Fruit fly (Drosophila melanogaster) whole organism, wandering third instar larva: ENCODE data around the gene RfC38.

Source experiments
- CG9705 ChIP-seq: fragments of 200-800 bp; sonication (Bioruptor generic); optimal IDR thresholded peaks from 2 replicates; lab custom pipeline; 2018; ENCODE audit warnings: missing biosample characterization, mild to moderate bottlenecking, missing genetic modification characterization
- Myc ChIP-seq: fragments of >200 bp; optimal IDR thresholded peaks from 2 replicates; lab custom pipeline; 2017
- OdsH ChIP-seq: fragments of 200-800 bp; sonication (Bioruptor generic); optimal IDR thresholded peaks from 2 replicates; lab custom pipeline; 2016; ENCODE audit warnings: missing biosample characterization, mild to moderate bottlenecking, missing genetic modification characterization
- Rel ChIP-seq, 2 experiments: fragments of 200-800 bp; sonication (Bioruptor generic) in 1 of 2; optimal IDR thresholded peaks; 2 replicates in 1 of 2; 3 replicates in 1 of 2; lab custom pipeline; 2016 to 2019; ENCODE audit warnings: mild to moderate bottlenecking in 2 of 2, missing biosample characterization in 2 of 2, missing genetic modification characterization in 2 of 2, moderate library complexity in 1 of 2
- br ChIP-seq: fragments of 200-800 bp; sonication (Bioruptor generic); optimal IDR thresholded peaks from 2 replicates; lab custom pipeline; 2016; ENCODE audit warnings: missing biosample characterization, missing genetic modification characterization
- brk ChIP-seq: fragments of 200-800 bp; sonication (Bioruptor generic); optimal IDR thresholded peaks from 2 replicates; lab custom pipeline; 2016; ENCODE audit warnings: missing biosample characterization, mild to moderate bottlenecking, missing genetic modification characterization
- h ChIP-seq: fragments of 200-800 bp; sonication (Bioruptor generic); optimal IDR thresholded peaks from 3 replicates; lab custom pipeline; 2016; ENCODE audit warnings: missing biosample characterization, mild to moderate bottlenecking, missing genetic modification characterization
- psq ChIP-seq: fragments of 200-800 bp; sonication (Bioruptor generic); optimal IDR thresholded peaks from 3 replicates; lab custom pipeline; 2017; ENCODE audit warnings: missing biosample characterization, mild to moderate bottlenecking, missing genetic modification characterization, moderate library complexity
- rgr ChIP-seq: fragments of 200-800 bp; sonication (Bioruptor generic); optimal IDR thresholded peaks from 3 replicates; lab custom pipeline; 2016; ENCODE audit warnings: missing biosample characterization, mild to moderate bottlenecking, missing genetic modification characterization
- tai ChIP-seq: sonication (Bioruptor generic); optimal IDR thresholded peaks from 2 replicates; lab custom pipeline; 2016; ENCODE audit warnings: missing biosample characterization, missing genetic modification characterization
- woc ChIP-seq: sonication (Bioruptor generic); optimal IDR thresholded peaks from 2 replicates; lab custom pipeline; 2016; ENCODE audit warnings: missing biosample characterization, mild to moderate bottlenecking, missing genetic modification characterization

DNA sequence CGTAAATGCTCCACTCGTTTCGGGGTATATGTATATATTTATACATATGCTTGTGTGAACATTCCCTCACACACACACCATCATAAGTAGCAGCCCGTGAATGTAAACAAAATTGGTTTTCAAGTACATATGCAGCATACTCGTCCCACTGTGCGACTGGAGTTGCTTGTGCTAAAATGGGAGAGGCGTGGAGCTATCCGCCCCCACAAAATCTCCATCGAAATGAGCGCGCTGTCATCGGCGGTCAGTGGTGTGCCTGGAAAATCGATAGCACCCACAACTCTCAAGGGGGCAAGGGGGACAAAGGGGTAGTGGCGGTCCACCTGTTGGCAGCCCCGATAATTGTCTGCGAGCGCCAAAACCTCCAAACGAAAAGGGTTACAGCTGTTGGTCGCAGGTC lies 37.6 kb upstream of the RfC38 start:
- TF ChIP-seq br (GFP tag; lab: Kevin White, UChicago) = no peak
- no peak for TF ChIP-seq tai (GFP tag; lab: Kevin White, UChicago)
- no peak for TF ChIP-seq h (GFP tag; lab: Kevin White, UChicago)
- no peak for TF ChIP-seq woc (GFP tag; lab: Kevin White, UChicago)
- TF ChIP-seq rgr (GFP tag; lab: Kevin White, UChicago) = no peak
- no peak for TF ChIP-seq Myc
- TF ChIP-seq psq (GFP tag; lab: Kevin White, UChicago) = no peak
- no peak for TF ChIP-seq CG9705
- TF ChIP-seq Rel (GFP tag; optimal IDR thresholded peaks at IDR 0.05; lab: Kevin White, UChicago) = no peak
- no peak for TF ChIP-seq Rel (tag; optimal IDR thresholded peaks at IDR 0.05; lab: Kevin White, UChicago)
- TF ChIP-seq brk (GFP tag; lab: Kevin White, UChicago) = no peak
- no peak for TF ChIP-seq OdsH (GFP tag; lab: Kevin White, UChicago)
